Fruit fly (Drosophila melanogaster): ENCODE data around the gene croc.

croc gene

dm6 chr3L:21450486-21450885, 25.8 kb downstream of the croc start:
- TF ChIP-seq CG4707 (GFP tag; optimal IDR thresholded peaks at IDR 0.05) (no peak), zen2 (GFP tag; IDR thresholded peaks at IDR 0.05; ENCODE audit: partially characterized antibody) (0 out of 3 replicates have a peak, but pooled peaks have one; percentile 9), CG11456 (GFP tag; IDR thresholded peaks at IDR 0.05) (peak; percentile 59; the same call in 1 of the 3 replicates), slbo (GFP tag; IDR thresholded peaks at IDR 0.05) (no peak), CG4424 (GFP tag; optimal IDR thresholded peaks at IDR 0.05) (no peak), Spps (tag; optimal IDR thresholded peaks at IDR 0.05) (no peak), Ada2b (GFP tag; IDR thresholded peaks at IDR 0.05) (no peak), pan (optimal IDR thresholded peaks at IDR 0.05) (no peak), pan (GFP tag; optimal IDR thresholded peaks at IDR 0.05 in 1 of 2, IDR thresholded peaks at IDR 0.05 in 1 of 2) (peak in 1 of 2 experiments; percentile 66), grau (tag; optimal IDR thresholded peaks at IDR 0.05) (peak; percentile 37), Hmr (GFP tag; optimal IDR thresholded peaks at IDR 0.05) (no peak), sc (optimal IDR thresholded peaks at IDR 0.05) (no peak), sc (GFP tag; optimal IDR thresholded peaks at IDR 0.05) (no peak), CG6254 (GFP tag; optimal IDR thresholded peaks at IDR 0.05) (no peak), CG16779 (GFP tag; IDR thresholded peaks at IDR 0.05) (no peak), aop (GFP tag; IDR thresholded peaks at IDR 0.05) (no peak), Med (GFP tag) (peak; percentile 15), amos (GFP tag; IDR thresholded peaks at IDR 0.05; ENCODE audit: partially characterized antibody) (no peak), maf-S (GFP tag; optimal IDR thresholded peaks at IDR 0.05) (no peak), CG11695 (GFP tag; IDR thresholded peaks at IDR 0.05) (peak; percentile 39; the same call in 1 of the 3 replicates), dimm (GFP tag; IDR thresholded peaks at IDR 0.05) (no peak), CG3281 (GFP tag; optimal IDR thresholded peaks at IDR 0.05) (no peak), MESR4 (GFP tag; optimal IDR thresholded peaks at IDR 0.05) (no peak), CG7987 (GFP tag; optimal IDR thresholded peaks at IDR 0.05) (no peak), D19B (GFP tag; optimal IDR thresholded peaks at IDR 0.05) (no peak), CG3847 (GFP tag; IDR thresholded peaks at IDR 0.05) (no peak), ase (GFP tag; IDR thresholded peaks at IDR 0.05) (peak; percentile 16; the same call in 1 of the 3 replicates), mld (GFP tag; IDR thresholded peaks at IDR 0.05; ENCODE audit: partially characterized antibody) (no peak), Hr3 (GFP tag; optimal IDR thresholded peaks at IDR 0.05) (no peak), Ssrp (tag; optimal IDR thresholded peaks at IDR 0.05) (no peak), CG3995 (GFP tag; optimal IDR thresholded peaks at IDR 0.05) (no peak), NFAT (GFP tag; IDR thresholded peaks at IDR 0.05) (0 out of 2 replicates have a peak, but pooled peaks have one; percentile 20), Nf-YB (GFP tag; optimal IDR thresholded peaks at IDR 0.05) (no peak), CG8388 (GFP tag; optimal IDR thresholded peaks at IDR 0.05) (no peak), HLH4C (GFP tag; IDR thresholded peaks at IDR 0.05; ENCODE audit: partially characterized antibody) (no peak), pfk (GFP tag; optimal IDR thresholded peaks at IDR 0.05) (no peak), CG8944 (GFP tag; optimal IDR thresholded peaks at IDR 0.05) (no peak), gsb-n (tag; optimal IDR thresholded peaks at IDR 0.05) (no peak), Oli (tag; optimal IDR thresholded peaks at IDR 0.05) (no peak)

- TF ChIP-seq tll (GFP tag; optimal IDR thresholded peaks at IDR 0.05) (peak in 1 of 2 experiments; percentile 98), her (GFP tag; optimal IDR thresholded peaks at IDR 0.05) (no peak), CG17802 (tag; optimal IDR thresholded peaks at IDR 0.05) (no peak), CG7928 (GFP tag; optimal IDR thresholded peaks at IDR 0.05) (no peak), CG18262 (tag; optimal IDR thresholded peaks at IDR 0.05) (no peak), MBD-R2 (GFP tag; IDR thresholded peaks at IDR 0.05) (no peak), Sin3A (optimal IDR thresholded peaks at IDR 0.05) (no peak), Eip74EF (GFP tag; optimal IDR thresholded peaks at IDR 0.05) (no peak), Atf6 (GFP tag; IDR thresholded peaks at IDR 0.05) (no peak), inv (GFP tag; IDR thresholded peaks at IDR 0.05; ENCODE audit: partially characterized antibody) (no peak), bbx (GFP tag; IDR thresholded peaks at IDR 0.05; ENCODE audit: partially characterized antibody) (no peak), Med (GFP tag) (peak; percentile 19), ken (GFP tag; IDR thresholded peaks at IDR 0.05) (no peak), onecut (GFP tag; IDR thresholded peaks at IDR 0.05) (no peak), Trl (optimal IDR thresholded peaks at IDR 0.05) (no peak), Trl (GFP tag; optimal IDR thresholded peaks at IDR 0.05) (no peak)
These were observed 26.9 kb downstream of the croc start for dm6 chr3L:21449336-21449735.
